Worm (Caenorhabditis elegans) whole organism, mixed stage, embryonic: ENCODE measurements around the gene vha-9.
A peak's percentile ranks its signal among the peaks of the same experiment; 100 is the strongest.

ENCODE experiments used
- M03D4.4 ChIP-seq: sonication (generic microtip); optimal IDR thresholded peaks from 2 replicates; lab custom pipeline; 2017; ENCODE audit warnings: mild to moderate bottlenecking, missing genetic modification characterization, missing compliant biosample characterization
- bed-3 ChIP-seq: fragments of 200-800 bp; sonication (Bioruptor generic); optimal IDR thresholded peaks from 3 replicates; lab custom pipeline; 2018; ENCODE audit warnings: mild to moderate bottlenecking, missing genetic modification characterization, moderate library complexity, missing compliant biosample characterization
- blmp-1 ChIP-seq: fragments of 150-350 bp; optimal IDR thresholded peaks from 2 replicates; lab custom pipeline; 2014; ENCODE audit warnings: missing biosample characterization, missing genetic modification characterization
- ceh-39 ChIP-seq: fragments of 150-350 bp; optimal IDR thresholded peaks from 2 replicates; lab custom pipeline; 2014; ENCODE audit warnings: missing biosample characterization, missing genetic modification characterization
- ceh-43 ChIP-seq: fragments of 200-800 bp; sonication (Bioruptor generic); optimal IDR thresholded peaks from 2 replicates; lab custom pipeline; 2018; ENCODE audit warnings: mild to moderate bottlenecking, missing genetic modification characterization, moderate library complexity, missing compliant biosample characterization
- ceh-83 ChIP-seq: fragments of 200-800 bp; sonication (Bioruptor generic); optimal IDR thresholded peaks from 2 replicates; lab custom pipeline; 2018; ENCODE audit warnings: mild to moderate bottlenecking, missing genetic modification characterization, missing compliant biosample characterization
- ces-1 ChIP-seq: fragments of 150-350 bp; optimal IDR thresholded peaks from 2 replicates; lab custom pipeline; 2014; ENCODE audit warnings: missing biosample characterization, missing genetic modification reagents, missing genetic modification characterization
- cnd-1 ChIP-seq: fragments of 200-800 bp; sonication (Bioruptor generic); optimal IDR thresholded peaks from 2 replicates; lab custom pipeline; 2018; ENCODE audit warnings: mild to moderate bottlenecking, missing genetic modification characterization, missing compliant biosample characterization
- drap-1 ChIP-seq: fragments of 200-800 bp; sonication (Bioruptor generic); optimal IDR thresholded peaks from 3 replicates; lab custom pipeline; 2018; ENCODE audit warnings: mild to moderate bottlenecking, missing genetic modification characterization, missing compliant biosample characterization
- elt-1 ChIP-seq: sonication (generic microtip); optimal IDR thresholded peaks from 2 replicates; lab custom pipeline; 2017; ENCODE audit warnings: missing genetic modification characterization, mild to moderate bottlenecking, missing compliant biosample characterization, antibody characterized with exemption, moderate library complexity, borderline replicate concordance; ENCODE audit not compliant: insufficient read depth
- elt-3 ChIP-seq: fragments of 150-350 bp; optimal IDR thresholded peaks from 2 replicates; lab custom pipeline; 2014; ENCODE audit warnings: missing biosample characterization, missing genetic modification characterization
- flh-1 ChIP-seq: fragments of 200-800 bp; sonication (Bioruptor generic); optimal IDR thresholded peaks from 2 replicates; lab custom pipeline; 2018; ENCODE audit warnings: mild to moderate bottlenecking, missing genetic modification characterization, moderate library complexity, missing compliant biosample characterization
- ham-2 ChIP-seq: fragments of 200-800 bp; sonication (Bioruptor generic); optimal IDR thresholded peaks from 2 replicates; lab custom pipeline; 2018; ENCODE audit warnings: mild to moderate bottlenecking, missing genetic modification characterization, missing compliant biosample characterization
- hlh-1 ChIP-seq: fragments of 150-350 bp; optimal IDR thresholded peaks from 2 replicates; lab custom pipeline; 2014; ENCODE audit warnings: missing biosample characterization, missing genetic modification reagents, missing genetic modification characterization
- lin-13 ChIP-seq: fragments of 150-350 bp; optimal IDR thresholded peaks from 2 replicates; lab custom pipeline; 2014; ENCODE audit warnings: missing biosample characterization, missing genetic modification characterization
- lin-32 ChIP-seq: fragments of 200-800 bp; sonication (Bioruptor generic); optimal IDR thresholded peaks from 2 replicates; lab custom pipeline; 2018; ENCODE audit warnings: mild to moderate bottlenecking, missing genetic modification characterization, missing compliant biosample characterization
- lsy-2 ChIP-seq: fragments of 150-350 bp; optimal IDR thresholded peaks from 2 replicates; lab custom pipeline; 2014; ENCODE audit warnings: missing biosample characterization, missing genetic modification characterization
- mab-5 ChIP-seq: fragments of 150-350 bp; optimal IDR thresholded peaks from 2 replicates; lab custom pipeline; 2014; ENCODE audit warnings: missing biosample characterization, missing genetic modification characterization
- mep-1 ChIP-seq: fragments of 150-350 bp; optimal IDR thresholded peaks from 2 replicates; lab custom pipeline; 2017; ENCODE audit warnings: missing biosample characterization, missing genetic modification reagents, missing genetic modification characterization, inconsistent platforms
- mls-2 ChIP-seq: sonication (generic microtip); optimal IDR thresholded peaks from 2 replicates; lab custom pipeline; 2016; ENCODE audit warnings: mild to moderate bottlenecking, missing genetic modification characterization, moderate library complexity, missing compliant biosample characterization
- nhr-12 ChIP-seq: fragments of 150-350 bp; optimal IDR thresholded peaks from 2 replicates; lab custom pipeline; 2014; ENCODE audit warnings: missing biosample characterization, missing genetic modification characterization
- nhr-2 ChIP-seq: fragments of 150-350 bp; optimal IDR thresholded peaks from 2 replicates; lab custom pipeline; 2014; ENCODE audit warnings: missing biosample characterization, missing genetic modification characterization
- nhr-237 ChIP-seq: fragments of 150-350 bp; optimal IDR thresholded peaks from 2 replicates; lab custom pipeline; 2014; ENCODE audit warnings: missing biosample characterization, missing genetic modification characterization
- nhr-28 ChIP-seq: fragments of 150-350 bp; optimal IDR thresholded peaks from 2 replicates; lab custom pipeline; 2014; ENCODE audit warnings: missing biosample characterization, missing genetic modification characterization
- nhr-76 ChIP-seq: sonication (generic microtip); optimal IDR thresholded peaks from 2 replicates; lab custom pipeline; 2017; ENCODE audit warnings: missing biosample characterization, missing genetic modification characterization
- pha-4 ChIP-seq: fragments of 150-350 bp; optimal IDR thresholded peaks from 2 replicates; lab custom pipeline; 2018; ENCODE audit warnings: missing biosample characterization, missing genetic modification reagents, missing genetic modification characterization
- sem-2 ChIP-seq: fragments of 200-800 bp; sonication (Bioruptor generic); optimal IDR thresholded peaks from 2 replicates; lab custom pipeline; 2018; ENCODE audit warnings: mild to moderate bottlenecking, missing genetic modification characterization, missing compliant biosample characterization
- snpc-4 ChIP-seq: fragments of 150-350 bp; optimal IDR thresholded peaks from 2 replicates; lab custom pipeline; 2014; ENCODE audit warnings: missing biosample characterization, missing genetic modification characterization
- sptf-1 ChIP-seq: sonication (generic microtip); optimal IDR thresholded peaks from 2 replicates; lab custom pipeline; 2017; ENCODE audit warnings: mild to moderate bottlenecking, missing genetic modification characterization, moderate library complexity, missing compliant biosample characterization
- tbx-8 ChIP-seq: fragments of 200-800 bp; sonication (Bioruptor generic); optimal IDR thresholded peaks from 2 replicates; lab custom pipeline; 2018; ENCODE audit warnings: mild to moderate bottlenecking, missing genetic modification characterization, moderate library complexity, missing compliant biosample characterization
- unc-120 ChIP-seq: sonication (generic microtip); optimal IDR thresholded peaks from 2 replicates; lab custom pipeline; 2017; ENCODE audit warnings: missing genetic modification characterization, missing compliant biosample characterization; ENCODE audit not compliant: poor library complexity, severe bottlenecking
- unc-39 ChIP-seq: fragments of 150-350 bp; optimal IDR thresholded peaks from 2 replicates; lab custom pipeline; 2014; ENCODE audit warnings: missing biosample characterization, missing genetic modification characterization
- unc-62 ChIP-seq: fragments of 150-350 bp; optimal IDR thresholded peaks from 2 replicates; lab custom pipeline; 2014; ENCODE audit warnings: missing biosample characterization, missing genetic modification reagents, missing genetic modification characterization
- zip-8 ChIP-seq: fragments of 150-350 bp; optimal IDR thresholded peaks from 2 replicates; lab custom pipeline; 2014; ENCODE audit warnings: missing biosample characterization, missing genetic modification characterization
- ztf-11 ChIP-seq: fragments of 150-350 bp; optimal IDR thresholded peaks from 2 replicates; lab custom pipeline; 2014; ENCODE audit warnings: missing biosample characterization, missing genetic modification characterization

Gene vha-9

ce11 chrII:10303663-10304115 lies at the start of gene vha-9:
Gene vha-9 (minus strand): TSS chrII:10303713.
- TF ChIP-seq blmp-1 (tag; lab: Kevin White, UChicago) (no peak), mep-1 (tag; lab: Kevin White, UChicago) (peak; percentile 56), nhr-237 (no peak), mab-5 (tag; lab: Kevin White, UChicago) (no peak), mls-2 (tag; lab: Kevin White, UChicago) (no peak), zip-8 (tag; lab: Kevin White, UChicago) (no peak), nhr-12 (tag; lab: Kevin White, UChicago) (no peak), bed-3 (GFP tag; lab: Kevin White, UChicago) (peak; percentile 11), nhr-28 (tag; lab: Kevin White, UChicago) (no peak), cnd-1 (tag; lab: Kevin White, UChicago) (no peak), lin-32 (GFP tag; lab: Kevin White, UChicago) (no peak), drap-1 (GFP tag; lab: Kevin White, UChicago) (no peak), lin-13 (tag; lab: Kevin White, UChicago) (no peak), ceh-39 (tag; lab: Kevin White, UChicago) (no peak), unc-120 (tag; lab: Kevin White, UChicago) (no peak), unc-62 (GFP tag; lab: Kevin White, UChicago) (no peak), lsy-2 (peak; percentile 57), elt-1 (tag; lab: Kevin White, UChicago) (no peak), ztf-11 (tag; lab: Kevin White, UChicago) (no peak), tbx-8 (GFP tag; lab: Kevin White, UChicago) (no peak), nhr-2 (peak; percentile 3), snpc-4 (tag; lab: Kevin White, UChicago) (no peak), M03D4.4 (peak; percentile 13), ceh-83 (GFP tag; lab: Kevin White, UChicago) (no peak), hlh-1 (peak; percentile 28), sem-2 (GFP tag; lab: Kevin White, UChicago) (no peak), flh-1 (no peak), elt-3 (tag; lab: Kevin White, UChicago) (no peak), unc-39 (tag; lab: Kevin White, UChicago) (no peak), ceh-43 (GFP tag; lab: Kevin White, UChicago) (no peak), ces-1 (GFP tag; lab: Kevin White, UChicago) (peak; percentile 91), pha-4 (tag; lab: Kevin White, UChicago) (peak; percentile 7), nhr-76 (tag; lab: Kevin White, UChicago) (no peak), ham-2 (GFP tag; lab: Kevin White, UChicago) (no peak), sptf-1 (peak; percentile 74)
- TF ChIP-seq, all 35 proteins: peak for 9

ce11 chrII:10351963-10352362 lies 48.5 kb upstream of the vha-9 start, which contains the start of gene C07E3.8:
Gene C07E3.8 (plus strand): TSS chrII:10352263.
- TF ChIP-seq sem-2 (GFP tag; lab: Kevin White, UChicago) (no peak), lsy-2 (no peak), ceh-43 (GFP tag; lab: Kevin White, UChicago) (no peak), hlh-1 (no peak)

- TF ChIP-seq unc-62 (GFP tag; lab: Kevin White, UChicago) (no peak), lsy-2 (peak; percentile 56), ceh-43 (GFP tag; lab: Kevin White, UChicago) (no peak), nhr-237 (peak; percentile 40), M03D4.4 (no peak), ces-1 (GFP tag; lab: Kevin White, UChicago) (peak; percentile 87)
These were observed 47.0 kb upstream of the vha-9 start, which contains the start of gene C07E3.9 for ce11 chrII:10350487-10350886. Gene C07E3.9 (plus strand): TSS chrII:10350756.

- no peak for TF ChIP-seq elt-1 (tag; lab: Kevin White, UChicago)
- TF ChIP-seq zip-8 (tag; lab: Kevin White, UChicago) = no peak
- no peak for TF ChIP-seq bed-3 (GFP tag; lab: Kevin White, UChicago)
- no peak for TF ChIP-seq hlh-1
- TF ChIP-seq nhr-28 (tag; lab: Kevin White, UChicago) = no peak
- no peak for TF ChIP-seq lin-32 (GFP tag; lab: Kevin White, UChicago)
- no peak for TF ChIP-seq nhr-2
- no peak for TF ChIP-seq elt-3 (tag; lab: Kevin White, UChicago)
- no peak for TF ChIP-seq ceh-83 (GFP tag; lab: Kevin White, UChicago)
- TF ChIP-seq ceh-43 (GFP tag; lab: Kevin White, UChicago) = no peak
- no peak for TF ChIP-seq sem-2 (GFP tag; lab: Kevin White, UChicago)
- no peak for TF ChIP-seq snpc-4 (tag; lab: Kevin White, UChicago)
- TF ChIP-seq sptf-1 = no peak
- TF ChIP-seq unc-62 (GFP tag; lab: Kevin White, UChicago) = no peak
- TF ChIP-seq tbx-8 (GFP tag; lab: Kevin White, UChicago) = no peak
These were observed 46.4 kb upstream of the vha-9 start, which contains the start of gene stip-1 for ce11 chrII:10349915-10350314. Gene stip-1 (minus strand): TSS chrII:10350012.
